Fruit fly (Drosophila melanogaster) whole organism, embryonic: Measurements from ENCODE around the gene CG31381.
A peak's percentile ranks its signal among the peaks of the same experiment; 100 is the strongest.

Source experiments
- Antp ChIP-seq: fragments of 200-800 bp; sonication (Bioruptor generic); optimal IDR thresholded peaks from 3 replicates; lab custom pipeline; 2016; ENCODE audit warnings: missing biosample characterization, missing genetic modification characterization
- B-H2 ChIP-seq: fragments of 200-800 bp; sonication (Bioruptor generic); optimal IDR thresholded peaks from 2 replicates; lab custom pipeline; 2018; ENCODE audit warnings: missing biosample characterization, mild to moderate bottlenecking, missing genetic modification characterization
- Bdp1 ChIP-seq: fragments of 200-800 bp; sonication (Bioruptor generic); optimal IDR thresholded peaks from 3 replicates; lab custom pipeline; 2016; ENCODE audit warnings: missing biosample characterization, missing genetic modification characterization
- CG10147 ChIP-seq: fragments of 200-800 bp; sonication (Bioruptor generic); optimal IDR thresholded peaks from 2 replicates; lab custom pipeline; 2019; ENCODE audit warnings: missing biosample characterization, mild to moderate bottlenecking, missing genetic modification characterization, moderate library complexity
- CG10462 ChIP-seq: fragments of 200-800 bp; sonication (Bioruptor generic); optimal IDR thresholded peaks from 2 replicates; lab custom pipeline; 2016; ENCODE audit warnings: missing biosample characterization, missing genetic modification characterization
- CG11560 ChIP-seq: fragments of 200-800 bp; sonication (Bioruptor generic); IDR thresholded peaks from 3 replicates; pipeline ENCODE4 v1.3.6; 2022; ENCODE audit warnings: missing biosample characterization, missing genetic modification characterization
- CG12942 ChIP-seq: fragments of 200-800 bp; sonication (Bioruptor generic); optimal IDR thresholded peaks from 3 replicates; lab custom pipeline; 2016; ENCODE audit warnings: missing biosample characterization, missing genetic modification characterization
- CG14050 ChIP-seq: fragments of 200-800 bp; sonication (Bioruptor generic); IDR thresholded peaks from 3 replicates; pipeline ENCODE4 v1.3.6; 2022; ENCODE audit warnings: missing biosample characterization, missing genetic modification characterization
- CG14710 ChIP-seq: fragments of 200-800 bp; sonication (Bioruptor generic); optimal IDR thresholded peaks from 3 replicates; lab custom pipeline; 2019; ENCODE audit warnings: missing biosample characterization, mild to moderate bottlenecking, missing genetic modification characterization, moderate library complexity
- CG1529 ChIP-seq: fragments of 200-800 bp; sonication (Bioruptor generic); optimal IDR thresholded peaks from 3 replicates; lab custom pipeline; 2018; ENCODE audit warnings: missing biosample characterization, missing genetic modification characterization
- CG15696 ChIP-seq: fragments of 200-800 bp; sonication (Bioruptor generic); optimal IDR thresholded peaks from 2 replicates; lab custom pipeline; 2019; ENCODE audit warnings: missing biosample characterization, mild to moderate bottlenecking, missing genetic modification characterization, moderate library complexity
- CG1647 ChIP-seq: fragments of 200-800 bp; sonication (Bioruptor generic); optimal IDR thresholded peaks from 3 replicates; lab custom pipeline; 2016; ENCODE audit warnings: missing biosample characterization, missing genetic modification characterization
- CG17186 ChIP-seq: fragments of 200-800 bp; sonication (Bioruptor generic); optimal IDR thresholded peaks from 3 replicates; lab custom pipeline; 2017; ENCODE audit warnings: missing biosample characterization, missing genetic modification reagents, missing genetic modification characterization
- CG18476 ChIP-seq: fragments of 200-800 bp; sonication (Bioruptor generic); optimal IDR thresholded peaks from 2 replicates; lab custom pipeline; 2016; ENCODE audit warnings: missing biosample characterization, mild to moderate bottlenecking, missing genetic modification characterization
- CG2678 ChIP-seq: fragments of 200-800 bp; sonication (Bioruptor generic); optimal IDR thresholded peaks from 3 replicates; lab custom pipeline; 2019; ENCODE audit warnings: missing biosample characterization, mild to moderate bottlenecking, missing genetic modification characterization, moderate library complexity
- CG3995 ChIP-seq: fragments of 200-800 bp; sonication (Bioruptor generic); optimal IDR thresholded peaks from 3 replicates; lab custom pipeline; 2016; ENCODE audit warnings: missing biosample characterization, missing genetic modification characterization
- CG4328 ChIP-seq: fragments of 200-800 bp; sonication (Bioruptor generic); optimal IDR thresholded peaks from 3 replicates; lab custom pipeline; 2017; ENCODE audit warnings: missing biosample characterization, missing genetic modification reagents, missing genetic modification characterization
- CG5953 ChIP-seq: fragments of 200-800 bp; sonication (Bioruptor generic); IDR thresholded peaks from 2 replicates; pipeline ENCODE4 v1.3.6; 2022; ENCODE audit warnings: missing biosample characterization, missing genetic modification characterization
- CG7839 ChIP-seq: fragments of 200-800 bp; sonication (Bioruptor generic); optimal IDR thresholded peaks from 3 replicates; lab custom pipeline; 2018; ENCODE audit warnings: missing biosample characterization, mild to moderate bottlenecking, missing genetic modification characterization, moderate library complexity
- CG9437 ChIP-seq: fragments of 200-800 bp; sonication (Bioruptor generic); optimal IDR thresholded peaks from 2 replicates; lab custom pipeline; 2018; ENCODE audit warnings: missing biosample characterization, mild to moderate bottlenecking, missing genetic modification characterization
- CG9876 ChIP-seq: fragments of 200-800 bp; sonication (Bioruptor generic); optimal IDR thresholded peaks from 2 replicates; lab custom pipeline; 2016; ENCODE audit warnings: missing biosample characterization, missing genetic modification characterization
- Deaf1 ChIP-seq: fragments of 200-800 bp; optimal IDR thresholded peaks from 3 replicates; lab custom pipeline; 2019; ENCODE audit warnings: missing biosample characterization, mild to moderate bottlenecking, missing genetic modification characterization, moderate library complexity
- Dref ChIP-seq: fragments of 200-800 bp; sonication (Bioruptor generic); IDR thresholded peaks from 2 replicates; pipeline ENCODE4 v1.3.6; 2022; ENCODE audit warnings: missing biosample characterization, missing genetic modification characterization
- E2f2 ChIP-seq: fragments of 200-800 bp; sonication (Bioruptor generic); IDR thresholded peaks from 2 replicates; pipeline ENCODE4 v1.3.6; 2022; ENCODE audit warnings: missing biosample characterization, missing genetic modification characterization
- Elba2 ChIP-seq: fragments of 200-800 bp; sonication (Bioruptor generic); optimal IDR thresholded peaks from 3 replicates; lab custom pipeline; 2016; ENCODE audit warnings: missing biosample characterization, missing genetic modification characterization
- Fer1 ChIP-seq: fragments of 200-800 bp; sonication (Bioruptor generic); optimal IDR thresholded peaks from 2 replicates; lab custom pipeline; 2017; ENCODE audit warnings: missing biosample characterization, mild to moderate bottlenecking, missing genetic modification characterization
- HmgD ChIP-seq: fragments of 200-800 bp; sonication (Bioruptor generic); optimal IDR thresholded peaks from 3 replicates; lab custom pipeline; 2016; ENCODE audit warnings: missing biosample characterization, missing genetic modification characterization
- Hmx ChIP-seq: fragments of 200-800 bp; sonication (Bioruptor generic); optimal IDR thresholded peaks from 2 replicates; lab custom pipeline; 2016; ENCODE audit warnings: missing biosample characterization, missing genetic modification characterization
- Mad ChIP-seq: fragments of 200-800 bp; sonication (Bioruptor generic); optimal IDR thresholded peaks from 2 replicates; lab custom pipeline; 2016; ENCODE audit warnings: missing biosample characterization, missing genetic modification characterization
- Myb ChIP-seq: fragments of 200-800 bp; sonication (Bioruptor generic); optimal IDR thresholded peaks from 2 replicates; lab custom pipeline; 2016; ENCODE audit warnings: missing biosample characterization, missing genetic modification characterization
- NC2β ChIP-seq: fragments of 200-800 bp; sonication (Bioruptor generic); optimal IDR thresholded peaks from 2 replicates; lab custom pipeline; 2016; ENCODE audit warnings: missing biosample characterization, missing genetic modification characterization
- NK7.1 ChIP-seq: fragments of 200-800 bp; sonication (Bioruptor generic); optimal IDR thresholded peaks from 3 replicates; lab custom pipeline; 2016; ENCODE audit warnings: missing biosample characterization, missing genetic modification characterization
- Nf-YA ChIP-seq: fragments of 200-800 bp; sonication (Bioruptor generic); IDR thresholded peaks from 2 replicates; pipeline ENCODE4 v1.3.6; 2022; ENCODE audit warnings: missing biosample characterization, missing genetic modification characterization
- Oli ChIP-seq: fragments of 200-800 bp; sonication (Bioruptor generic); optimal IDR thresholded peaks from 2 replicates; lab custom pipeline; 2018; ENCODE audit warnings: missing biosample characterization, mild to moderate bottlenecking, missing genetic modification characterization, moderate library complexity
- Spps ChIP-seq: fragments of 200-800 bp; sonication (Bioruptor generic); optimal IDR thresholded peaks from 2 replicates; lab custom pipeline; 2018; ENCODE audit warnings: missing biosample characterization, mild to moderate bottlenecking, missing genetic modification characterization
- ap ChIP-seq: fragments of 200-800 bp; sonication (Bioruptor generic); IDR thresholded peaks from 2 replicates; pipeline ENCODE4 v1.3.6; 2022; ENCODE audit warnings: missing biosample characterization, missing genetic modification characterization
- ara ChIP-seq: fragments of 200-800 bp; sonication (Bioruptor generic); IDR thresholded peaks from 2 replicates; pipeline ENCODE4 v1.3.6; 2022; ENCODE audit warnings: missing biosample characterization, missing genetic modification characterization
- crc ChIP-seq: fragments of 200-800 bp; sonication (Bioruptor generic); optimal IDR thresholded peaks from 2 replicates; lab custom pipeline; 2016; ENCODE audit warnings: missing biosample characterization, missing genetic modification characterization
- exex ChIP-seq: fragments of 200-800 bp; sonication (Bioruptor generic); optimal IDR thresholded peaks from 4 replicates; lab custom pipeline; 2018; ENCODE audit warnings: missing biosample characterization, mild to moderate bottlenecking, missing genetic modification characterization, moderate library complexity
- fu2 ChIP-seq: fragments of 200-800 bp; sonication (Bioruptor generic); optimal IDR thresholded peaks from 2 replicates; lab custom pipeline; 2016; ENCODE audit warnings: missing biosample characterization, missing genetic modification characterization
- hbn ChIP-seq: fragments of 200-800 bp; sonication (Bioruptor generic); IDR thresholded peaks from 2 replicates; pipeline ENCODE4 v1.3.6; 2022; ENCODE audit warnings: missing biosample characterization, missing genetic modification characterization; ENCODE audit not compliant: partially characterized antibody
- inv ChIP-seq: fragments of 200-800 bp; sonication (Bioruptor generic); IDR thresholded peaks from 2 replicates; pipeline ENCODE4 v1.3.6; 2022; ENCODE audit warnings: missing biosample characterization, missing genetic modification characterization; ENCODE audit not compliant: partially characterized antibody
- nau ChIP-seq: fragments of 200-800 bp; sonication (Bioruptor generic); optimal IDR thresholded peaks from 3 replicates; lab custom pipeline; 2017; ENCODE audit warnings: missing biosample characterization, mild to moderate bottlenecking, missing genetic modification characterization, missing genetic modification reagents
- nmo ChIP-seq: fragments of 200-800 bp; sonication (Bioruptor generic); optimal IDR thresholded peaks from 2 replicates; lab custom pipeline; 2018; ENCODE audit warnings: missing biosample characterization, mild to moderate bottlenecking, missing genetic modification characterization, moderate library complexity
- peb ChIP-seq: fragments of 200-800 bp; sonication (Bioruptor generic); IDR thresholded peaks from 2 replicates; pipeline ENCODE4 v1.3.6; 2022; ENCODE audit warnings: missing biosample characterization, missing genetic modification characterization
- pros ChIP-seq: fragments of 200-800 bp; sonication (Bioruptor generic); optimal IDR thresholded peaks from 3 replicates; lab custom pipeline; 2019; ENCODE audit warnings: missing biosample characterization, mild to moderate bottlenecking, missing genetic modification characterization, moderate library complexity
- psq ChIP-seq: fragments of 200-800 bp; sonication (Bioruptor generic); optimal IDR thresholded peaks from 2 replicates; lab custom pipeline; 2017; ENCODE audit warnings: missing biosample characterization, missing genetic modification characterization
- pzg ChIP-seq: fragments of 200-800 bp; sonication (Bioruptor generic); optimal IDR thresholded peaks from 3 replicates; lab custom pipeline; 2018; ENCODE audit warnings: missing biosample characterization, mild to moderate bottlenecking, missing genetic modification characterization, moderate library complexity
- slbo ChIP-seq: fragments of 200-800 bp; sonication (Bioruptor generic); IDR thresholded peaks from 2 replicates; pipeline ENCODE4 v1.3.6; 2022; ENCODE audit warnings: missing biosample characterization, missing genetic modification characterization
- trem ChIP-seq: fragments of 200-800 bp; optimal IDR thresholded peaks from 3 replicates; lab custom pipeline; 2019; ENCODE audit warnings: missing biosample characterization, mild to moderate bottlenecking, missing genetic modification characterization, moderate library complexity
- trh ChIP-seq: fragments of 200-800 bp; sonication (Bioruptor generic); optimal IDR thresholded peaks from 2 replicates; lab custom pipeline; 2016; ENCODE audit warnings: missing biosample characterization, missing genetic modification characterization
- zfh2 ChIP-seq: fragments of 200-800 bp; sonication (Bioruptor generic); optimal IDR thresholded peaks from 2 replicates; lab custom pipeline; 2016; ENCODE audit warnings: missing biosample characterization, missing genetic modification characterization

Gene CG31381

DNA sequence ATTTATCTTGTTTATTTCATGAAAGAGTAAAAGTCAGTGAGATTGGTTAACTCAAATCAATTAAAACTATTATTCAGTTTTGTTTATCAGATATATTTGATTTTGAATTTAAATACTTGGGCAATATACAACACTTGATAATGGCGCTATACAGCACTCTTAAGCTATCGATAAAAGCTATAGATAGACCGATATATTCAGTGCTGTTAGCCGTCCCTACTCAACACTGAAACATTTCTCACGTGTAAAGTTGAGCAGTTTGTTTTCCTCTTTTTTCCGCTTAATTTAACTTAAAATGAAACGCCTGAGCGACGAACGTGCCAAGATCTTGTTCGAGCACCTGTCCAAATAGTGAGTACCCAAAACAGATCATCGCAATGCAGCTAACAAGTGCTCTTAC is 26.4 kb upstream of the CG31381 start, which contains the start of gene CG7006 (continued):
- TF ChIP-seq Oli (tag; lab: Kevin White, UChicago) (no peak), CG12942 (peak; percentile 78), zfh2 (GFP tag; lab: Kevin White, UChicago) (peak; percentile 91), CG5953 (GFP tag; lab: Robert Waterston, UW) (no peak), Bdp1 (peak; percentile 61), psq (GFP tag; lab: Kevin White, UChicago) (peak; percentile 8), CG4328 (GFP tag; lab: Kevin White, UChicago) (peak; percentile 46), CG9437 (peak; percentile 26), Antp (GFP tag; lab: Kevin White, UChicago) (peak; percentile 78), CG2678 (tag; lab: Kevin White, UChicago) (no peak), crc (peak; percentile 5), Spps (tag; lab: Kevin White, UChicago) (no peak), Deaf1 (tag; lab: Kevin White, UChicago) (no peak), trem (tag; lab: Kevin White, UChicago) (peak; percentile 74), HmgD (GFP tag; lab: Kevin White, UChicago) (peak; percentile 76), slbo (GFP tag; lab: Robert Waterston, UW) (peak; percentile 92), CG7839 (tag; lab: Kevin White, UChicago) (no peak), CG18476 (GFP tag; lab: Kevin White, UChicago) (peak; percentile 48), CG10462 (GFP tag; lab: Kevin White, UChicago) (no peak), CG1647 (GFP tag; lab: Kevin White, UChicago) (peak; percentile 86), Elba2 (GFP tag; lab: Kevin White, UChicago) (peak; percentile 10), CG15696 (no peak), CG3995 (GFP tag; lab: Kevin White, UChicago) (peak; percentile 56), Nf-YA (no peak), trh (GFP tag; lab: Kevin White, UChicago) (peak; percentile 55), ap (GFP tag; lab: Robert Waterston, UW) (0 out of 2 replicates have a peak, but pooled peaks have one; percentile 18), fu2 (peak; percentile 76), ara (GFP tag; lab: Robert Waterston, UW) (peak; percentile 39; the same call in 1 of the 2 replicates), hbn (peak; percentile 77), CG14050 (GFP tag; lab: Robert Waterston, UW) (peak; percentile 41; the same call in 2 of the 3 replicates), NC2β (GFP tag; lab: Kevin White, UChicago) (peak; percentile 80), CG10147 (GFP tag; lab: Kevin White, UChicago) (no peak), CG9876 (GFP tag; lab: Kevin White, UChicago) (peak; percentile 70), Dref (GFP tag; lab: Robert Waterston, UW) (peak; percentile 91), Mad (GFP tag; lab: Kevin White, UChicago) (peak; percentile 50), B-H2 (GFP tag; lab: Kevin White, UChicago) (peak; percentile 90), nmo (GFP tag; lab: Kevin White, UChicago) (peak; percentile 59), Fer1 (GFP tag; lab: Kevin White, UChicago) (no peak), CG17186 (GFP tag; lab: Kevin White, UChicago) (peak; percentile 52), CG11560 (tag; lab: Robert Waterston, UW) (peak; percentile 60; the same call in 2 of the 3 replicates), Myb (GFP tag; lab: Kevin White, UChicago) (peak; percentile 95), peb (GFP tag; lab: Robert Waterston, UW) (peak; percentile 11; the same call in 1 of the 2 replicates), CG14710 (tag; lab: Kevin White, UChicago) (peak; percentile 61), pros (no peak), inv (peak; percentile 69), nau (GFP tag; lab: Kevin White, UChicago) (no peak), CG1529 (GFP tag; lab: Kevin White, UChicago) (no peak), E2f2 (peak; percentile 96), pzg (GFP tag; lab: Kevin White, UChicago) (peak; percentile 94), NK7.1 (GFP tag; lab: Kevin White, UChicago) (peak; percentile 38), Hmx (GFP tag; lab: Kevin White, UChicago) (no peak), exex (tag; lab: Kevin White, UChicago) (no peak)
